Worm (Caenorhabditis elegans) whole organism, L4 larva: Measurements from ENCODE around the gene R10D12.10.

Experiments used
- ZK337.2 ChIP-seq: fragments of 200-800 bp; sonication (Bioruptor generic); IDR thresholded peaks from 2 replicates; pipeline ENCODE4 v1.3.6; 2022; ENCODE audit warnings: missing genetic modification reagents, missing genetic modification characterization, missing compliant biosample characterization
- aly-2 ChIP-seq: sonication (generic microtip); optimal IDR thresholded peaks from 2 replicates; lab custom pipeline; 2018; ENCODE audit warnings: missing biosample characterization, missing genetic modification characterization
- daf-12 ChIP-seq: fragments of 150-350 bp; optimal IDR thresholded peaks from 2 replicates; lab custom pipeline; 2014; ENCODE audit warnings: missing biosample characterization, missing genetic modification reagents, missing genetic modification characterization
- jun-1 ChIP-seq: fragments of 150-350 bp; optimal IDR thresholded peaks from 2 replicates; lab custom pipeline; 2014; ENCODE audit warnings: missing biosample characterization, missing genetic modification reagents, missing genetic modification characterization
- nhr-237 ChIP-seq: sonication (generic microtip); optimal IDR thresholded peaks from 2 replicates; lab custom pipeline; 2017; ENCODE audit warnings: missing biosample characterization, missing genetic modification characterization
- pqm-1 ChIP-seq: sonication (generic microtip); optimal IDR thresholded peaks from 2 replicates; lab custom pipeline; 2017; ENCODE audit warnings: missing biosample characterization, missing genetic modification characterization
- spr-1 ChIP-seq: sonication (generic microtip); optimal IDR thresholded peaks from 2 replicates; lab custom pipeline; 2016; ENCODE audit warnings: mild to moderate bottlenecking, missing genetic modification characterization, missing compliant biosample characterization
- unc-130 ChIP-seq: sonication (generic microtip); optimal IDR thresholded peaks from 2 replicates; lab custom pipeline; 2016; ENCODE audit warnings: missing genetic modification reagents, missing genetic modification characterization, missing compliant biosample characterization
- unc-62 ChIP-seq, 3 experiments: fragments of 150-350 bp in 1 of 3; sonication (generic microtip); optimal IDR thresholded peaks in 2 of 3; peaks in 1 of 3; 1 replicate in 1 of 3; 2 replicates in 2 of 3; lab custom pipeline; 2014 to 2017; ENCODE audit warnings: missing biosample characterization in 3 of 3, missing genetic modification characterization in 3 of 3, missing genetic modification reagents in 3 of 3, missing genotype in 1 of 3

DNA sequence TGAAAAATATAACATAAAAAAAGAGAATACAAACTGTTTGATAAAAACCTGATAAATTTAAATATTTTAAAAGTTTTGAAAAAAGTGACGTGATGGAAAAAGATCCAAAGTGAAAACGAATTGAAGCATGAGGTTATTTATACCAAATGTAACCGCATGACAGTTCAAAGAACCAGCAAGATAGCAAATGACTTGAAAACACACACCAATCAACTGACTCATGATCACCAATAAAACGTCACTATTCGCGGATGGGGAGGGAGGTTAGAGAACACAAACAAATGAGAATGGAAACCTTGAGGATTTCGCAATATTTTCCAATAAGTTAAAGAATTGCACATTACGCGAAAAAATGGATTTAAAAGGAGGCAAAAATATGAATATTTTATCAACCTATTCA lies 48.7 kb downstream of the R10D12.10 start, which contains the start of gene C06B3.7:
- TF ChIP-seq unc-62 (GFP tag; optimal IDR thresholded peaks at IDR 0.05 in 1 of 2; lab: Kevin White, UChicago) (peak in 1 of 2 experiments; percentile 98), unc-62 (tag; optimal IDR thresholded peaks at IDR 0.05; lab: Kevin White, UChicago) (no peak), spr-1 (tag; lab: Kevin White, UChicago) (no peak), nhr-237 (no peak), daf-12 (no peak), aly-2 (tag; lab: Kevin White, UChicago) (no peak), pqm-1 (tag; lab: Kevin White, UChicago) (peak; percentile 57), ZK337.2 (GFP tag; lab: Robert Waterston, UW) (no peak), unc-130 (no peak), jun-1 (tag; lab: Kevin White, UChicago) (no peak)
